Worm (Caenorhabditis elegans) whole organism, L4/young adult: ENCODE data around the gene mlc-7.

Source experiments
- W03F9.2 ChIP-seq: fragments of 150-350 bp; optimal IDR thresholded peaks from 2 replicates; lab custom pipeline; 2014; ENCODE audit warnings: missing biosample characterization, missing genetic modification characterization
- dao-5 ChIP-seq: sonication (generic microtip); optimal IDR thresholded peaks from 2 replicates; lab custom pipeline; 2016; ENCODE audit warnings: missing genotype, missing genetic modification characterization, moderate library complexity, missing compliant biosample characterization
- him-1 ChIP-seq: sonication (generic microtip); optimal IDR thresholded peaks from 2 replicates; lab custom pipeline; 2016; ENCODE audit warnings: missing genotype, missing genetic modification reagents, missing genetic modification characterization, missing compliant biosample characterization

DNA sequence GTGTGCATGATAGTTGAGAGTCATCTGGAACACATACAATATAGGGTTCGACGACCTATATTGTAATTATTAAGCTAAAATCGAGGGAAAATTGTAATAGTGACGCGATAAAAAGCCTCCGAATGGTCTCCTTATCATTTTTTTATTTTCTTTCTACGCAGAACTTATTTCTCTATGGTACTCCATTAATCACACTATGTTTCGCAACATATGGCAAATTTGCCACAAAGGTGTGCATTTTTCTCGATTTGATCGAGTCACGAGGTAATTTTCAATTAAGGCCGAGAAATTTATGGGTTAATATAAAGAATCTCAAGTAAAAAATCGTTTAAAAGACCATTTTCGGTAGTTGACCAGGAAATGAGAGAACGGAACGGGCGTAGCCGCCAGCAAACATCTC, 10.8 kb downstream of the mlc-7 start, which contains the start of gene dbn-1:
- no peak for TF ChIP-seq dao-5 (tag; lab: Kevin White, UChicago)
- TF ChIP-seq him-1 (tag; lab: Kevin White, UChicago): no peak
- TF ChIP-seq W03F9.2: no peak
